Fruit fly (Drosophila melanogaster) whole organism, pupa: Measurements from ENCODE around the gene Traf-like.

Source experiments
- CG10348 ChIP-seq: fragments of 200-800 bp; sonication (Bioruptor generic); IDR thresholded peaks from 2 replicates; pipeline ENCODE4 v1.3.6; 2022; ENCODE audit warnings: missing biosample characterization, missing genetic modification characterization
- CG13204 ChIP-seq: fragments of 200-800 bp; sonication (Bioruptor generic); optimal IDR thresholded peaks from 2 replicates; lab custom pipeline; 2018; ENCODE audit warnings: missing biosample characterization, mild to moderate bottlenecking, missing genetic modification characterization, moderate library complexity
- CG14655 ChIP-seq: fragments of 200-800 bp; sonication (Bioruptor generic); optimal IDR thresholded peaks from 3 replicates; lab custom pipeline; 2017; ENCODE audit warnings: mild to moderate bottlenecking, missing biosample characterization, missing genetic modification reagents, missing genetic modification characterization
- CG17806 ChIP-seq: fragments of 200-800 bp; sonication (Bioruptor generic); optimal IDR thresholded peaks from 2 replicates; lab custom pipeline; 2018; ENCODE audit warnings: missing biosample characterization, mild to moderate bottlenecking, missing genetic modification characterization, moderate library complexity
- CG32121 ChIP-seq: fragments of 200-800 bp; sonication (Bioruptor generic); IDR thresholded peaks from 2 replicates; pipeline ENCODE4 v1.3.6; 2022; ENCODE audit warnings: missing biosample characterization, missing genetic modification characterization
- CG4496 ChIP-seq: fragments of 200-800 bp; sonication (Bioruptor generic); IDR thresholded peaks from 3 replicates; pipeline ENCODE4 v1.3.6; 2022; ENCODE audit warnings: missing biosample characterization, missing genetic modification characterization
- CG8159 ChIP-seq: fragments of 200-800 bp; sonication (Bioruptor generic); optimal IDR thresholded peaks from 3 replicates; lab custom pipeline; 2018; ENCODE audit warnings: missing biosample characterization, mild to moderate bottlenecking, missing genetic modification characterization, moderate library complexity
- CG8301 ChIP-seq: fragments of 200-800 bp; sonication (Bioruptor generic); optimal IDR thresholded peaks from 2 replicates; lab custom pipeline; 2018; ENCODE audit warnings: missing biosample characterization, mild to moderate bottlenecking, missing genetic modification characterization
- D1 ChIP-seq: fragments of 200-800 bp; sonication (Bioruptor generic); optimal IDR thresholded peaks from 2 replicates; lab custom pipeline; 2018; ENCODE audit warnings: missing biosample characterization, mild to moderate bottlenecking, missing genetic modification characterization, moderate library complexity
- EcR ChIP-seq: fragments of 200-800 bp; sonication (Bioruptor generic); optimal IDR thresholded peaks from 3 replicates; lab custom pipeline; 2019; ENCODE audit warnings: missing biosample characterization, missing genetic modification characterization, mild to moderate bottlenecking, moderate library complexity, missing genetic modification reagents
- Ets98B ChIP-seq: fragments of 200-800 bp; sonication (Bioruptor generic); IDR thresholded peaks from 2 replicates; pipeline ENCODE4 v1.3.6; 2022; ENCODE audit warnings: missing biosample characterization, missing genetic modification characterization
- Pif1A ChIP-seq: fragments of 200-800 bp; sonication (Bioruptor generic); optimal IDR thresholded peaks from 3 replicates; lab custom pipeline; 2016; ENCODE audit warnings: missing biosample characterization, missing genetic modification characterization
- Pif1B ChIP-seq: fragments of 200-800 bp; sonication (Bioruptor generic); optimal IDR thresholded peaks from 3 replicates; lab custom pipeline; 2016; ENCODE audit warnings: missing biosample characterization, missing genetic modification characterization
- Snoo ChIP-seq: fragments of 200-800 bp; sonication (Bioruptor generic); optimal IDR thresholded peaks from 3 replicates; lab custom pipeline; 2017; ENCODE audit warnings: missing biosample characterization, mild to moderate bottlenecking, missing genetic modification characterization, inconsistent platforms
- fd96Ca ChIP-seq: fragments of 200-800 bp; sonication (Bioruptor generic); IDR thresholded peaks from 3 replicates; pipeline ENCODE4 v1.3.6; 2022; ENCODE audit warnings: missing biosample characterization, missing genetic modification characterization
- rn ChIP-seq: fragments of 200-800 bp; sonication (Bioruptor generic); IDR thresholded peaks from 2 replicates; pipeline ENCODE4 v1.3.6; 2022; ENCODE audit warnings: missing biosample characterization, missing genetic modification characterization

Traf-like gene

DNA sequence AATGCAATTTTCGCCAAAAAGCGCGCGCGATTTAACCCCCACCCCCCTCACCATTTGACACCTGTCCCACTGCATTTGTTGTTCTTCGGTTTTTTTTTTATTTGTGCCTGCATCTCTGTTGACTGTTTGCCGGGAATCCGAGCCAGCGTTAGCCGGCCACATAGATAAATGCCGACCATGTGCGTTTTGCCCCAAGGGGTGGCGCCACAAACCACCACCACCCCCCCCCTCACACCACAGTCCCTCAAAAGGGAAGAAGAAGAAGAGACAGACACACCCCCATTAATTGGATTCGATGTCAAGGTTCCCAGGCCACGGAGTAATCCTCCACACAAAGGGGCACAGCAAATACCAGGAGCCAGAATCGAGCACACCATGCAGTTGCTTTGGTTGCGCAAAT, 34.5 kb downstream of the Traf-like start:
- no peak for TF ChIP-seq Pif1B

DNA sequence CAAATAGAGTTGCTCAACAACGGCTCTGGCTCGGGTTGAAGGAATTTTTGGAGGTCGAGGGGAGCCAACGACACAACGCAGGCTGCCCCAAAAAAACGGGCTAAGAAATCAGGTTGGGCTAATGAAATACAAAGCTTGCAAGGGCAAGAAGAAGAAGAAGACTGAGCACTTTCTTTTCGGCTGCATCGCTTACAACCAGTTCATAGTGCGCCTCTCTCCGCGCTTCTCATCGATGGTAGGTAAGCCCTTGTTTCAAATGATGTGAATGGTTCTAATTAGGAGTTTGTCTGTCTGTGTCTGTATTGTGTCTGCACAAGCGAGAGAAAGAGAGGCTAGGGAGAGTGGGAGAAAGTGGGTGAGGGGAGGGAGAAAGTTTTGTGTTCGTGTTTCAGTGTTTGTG, 41.7 kb downstream of the Traf-like start:
- no peak for TF ChIP-seq fd96Ca
- TF ChIP-seq CG17806: no peak
- no peak for TF ChIP-seq Pif1A (GFP tag; lab: Kevin White, UChicago)
- TF ChIP-seq CG13204: no peak
- TF ChIP-seq CG10348 (GFP tag; lab: Robert Waterston, UW): no peak
- TF ChIP-seq rn (GFP tag; lab: Robert Waterston, UW): no peak
- no peak for TF ChIP-seq Snoo
- TF ChIP-seq CG32121: no peak
- no peak for TF ChIP-seq EcR (GFP tag; lab: Kevin White, UChicago)
- no peak for TF ChIP-seq CG8159 (tag; lab: Kevin White, UChicago)
- TF ChIP-seq Ets98B (GFP tag; lab: Robert Waterston, UW): no peak
- no peak for TF ChIP-seq CG8301 (tag; lab: Kevin White, UChicago)
- TF ChIP-seq D1 (tag; lab: Kevin White, UChicago): no peak
- no peak for TF ChIP-seq CG14655

- TF ChIP-seq CG4496 (GFP tag; lab: Robert Waterston, UW) (no peak), CG10348 (GFP tag; lab: Robert Waterston, UW) (no peak), CG8159 (tag; lab: Kevin White, UChicago) (no peak), fd96Ca (no peak), CG14655 (peak; percentile 16)
These were observed 43.7 kb downstream of the Traf-like start for dm6 chrX:16458551-16458950.
